Fruit fly (Drosophila melanogaster) whole organism, embryonic: ENCODE data around the gene VhaSFD.

Source experiments
- B-H1 ChIP-seq: fragments of 200-800 bp; sonication (Bioruptor generic); IDR thresholded peaks from 3 replicates; pipeline ENCODE4 v1.3.6; 2022; ENCODE audit warnings: missing biosample characterization, missing genetic modification characterization
- Blimp-1 ChIP-seq: fragments of 200-800 bp; sonication (Bioruptor generic); optimal IDR thresholded peaks from 3 replicates; lab custom pipeline; 2018; ENCODE audit warnings: missing biosample characterization, missing genetic modification characterization, mild to moderate bottlenecking, moderate library complexity, missing genetic modification reagents
- CG11696 ChIP-seq: fragments of 200-800 bp; sonication (Bioruptor generic); IDR thresholded peaks from 2 replicates; pipeline ENCODE4 v1.3.6; 2022; ENCODE audit warnings: missing biosample characterization, missing genetic modification characterization
- CG11723 ChIP-seq: fragments of 200-800 bp; sonication (Bioruptor generic); optimal IDR thresholded peaks from 2 replicates; lab custom pipeline; 2017; ENCODE audit warnings: missing biosample characterization, mild to moderate bottlenecking, missing genetic modification characterization
- CG12236 ChIP-seq: fragments of 200-800 bp; sonication (Bioruptor generic); optimal IDR thresholded peaks from 2 replicates; lab custom pipeline; 2016; ENCODE audit warnings: missing biosample characterization, missing genetic modification characterization
- CG13296 ChIP-seq: fragments of 200-800 bp; sonication (Bioruptor generic); optimal IDR thresholded peaks from 3 replicates; lab custom pipeline; 2018; ENCODE audit warnings: missing biosample characterization, mild to moderate bottlenecking, missing genetic modification characterization
- CG13894 ChIP-seq: fragments of 200-800 bp; sonication (Bioruptor generic); optimal IDR thresholded peaks from 3 replicates; lab custom pipeline; 2018; ENCODE audit warnings: missing biosample characterization, mild to moderate bottlenecking, missing genetic modification characterization, moderate library complexity
- CG14441 ChIP-seq: fragments of 200-800 bp; sonication (Bioruptor generic); IDR thresholded peaks from 2 replicates; pipeline ENCODE4 v1.3.6; 2022; ENCODE audit warnings: missing biosample characterization, missing genetic modification characterization
- CG17359 ChIP-seq: fragments of 200-800 bp; sonication (Bioruptor generic); optimal IDR thresholded peaks from 3 replicates; lab custom pipeline; 2018; ENCODE audit warnings: missing biosample characterization, mild to moderate bottlenecking, missing genetic modification characterization, moderate library complexity
- CG18599 ChIP-seq: fragments of 200-800 bp; sonication (Bioruptor generic); optimal IDR thresholded peaks from 3 replicates; lab custom pipeline; 2017; ENCODE audit warnings: missing biosample characterization, missing genetic modification characterization, mild to moderate bottlenecking, moderate library complexity, missing genetic modification reagents
- CG2678 ChIP-seq: fragments of 200-800 bp; sonication (Bioruptor generic); optimal IDR thresholded peaks from 3 replicates; lab custom pipeline; 2019; ENCODE audit warnings: missing biosample characterization, mild to moderate bottlenecking, missing genetic modification characterization, moderate library complexity
- CG2712 ChIP-seq: fragments of 200-800 bp; optimal IDR thresholded peaks from 3 replicates; lab custom pipeline; 2019; ENCODE audit warnings: missing biosample characterization, mild to moderate bottlenecking, missing genetic modification characterization, moderate library complexity
- CG6175 ChIP-seq: fragments of 200-800 bp; sonication (Bioruptor generic); IDR thresholded peaks from 3 replicates; pipeline ENCODE4 v1.3.6; 2022; ENCODE audit warnings: missing biosample characterization, missing genetic modification characterization
- CG6689 ChIP-seq: fragments of 200-800 bp; sonication (Bioruptor generic); IDR thresholded peaks from 2 replicates; pipeline ENCODE4 v1.3.6; 2022; ENCODE audit warnings: missing biosample characterization, missing genetic modification characterization
- CG9215 ChIP-seq: fragments of 200-800 bp; sonication (Bioruptor generic); IDR thresholded peaks from 2 replicates; pipeline ENCODE4 v1.3.6; 2022; ENCODE audit warnings: missing biosample characterization, missing genetic modification characterization
- Doc2 ChIP-seq: fragments of 200-800 bp; sonication (Bioruptor generic); IDR thresholded peaks from 2 replicates; pipeline ENCODE4 v1.3.6; 2022; ENCODE audit warnings: missing biosample characterization, missing genetic modification characterization
- Dp ChIP-seq: fragments of 200-800 bp; sonication (Bioruptor generic); optimal IDR thresholded peaks from 2 replicates; lab custom pipeline; 2018; ENCODE audit warnings: missing biosample characterization, mild to moderate bottlenecking, missing genetic modification characterization, moderate library complexity
- Dref ChIP-seq: fragments of 200-800 bp; sonication (Bioruptor generic); IDR thresholded peaks from 2 replicates; pipeline ENCODE4 v1.3.6; 2022; ENCODE audit warnings: missing biosample characterization, missing genetic modification characterization
- Drgx ChIP-seq: fragments of 200-800 bp; sonication (Bioruptor generic); IDR thresholded peaks from 2 replicates; pipeline ENCODE4 v1.3.6; 2022; ENCODE audit warnings: missing biosample characterization, missing genetic modification characterization
- Fer3 ChIP-seq: fragments of 200-800 bp; sonication (Bioruptor generic); optimal IDR thresholded peaks from 2 replicates; lab custom pipeline; 2018; ENCODE audit warnings: missing biosample characterization, mild to moderate bottlenecking, missing genetic modification characterization, moderate library complexity
- HmgD ChIP-seq: fragments of 200-800 bp; sonication (Bioruptor generic); optimal IDR thresholded peaks from 3 replicates; lab custom pipeline; 2016; ENCODE audit warnings: missing biosample characterization, missing genetic modification characterization
- MTF-1 ChIP-seq: fragments of 200-800 bp; sonication (Bioruptor generic); optimal IDR thresholded peaks from 2 replicates; lab custom pipeline; 2018; ENCODE audit warnings: missing biosample characterization, mild to moderate bottlenecking, missing genetic modification characterization, borderline replicate concordance
- Med ChIP-seq: fragments of 200-800 bp; sonication (Bioruptor generic); peaks from one replicate; lab custom pipeline; 2016; ENCODE audit warnings: missing biosample characterization, missing genetic modification characterization, mild to moderate bottlenecking, inconsistent platforms, moderate library complexity
- Nf-YC ChIP-seq: fragments of 200-800 bp; optimal IDR thresholded peaks from 3 replicates; lab custom pipeline; 2019; ENCODE audit warnings: missing biosample characterization, mild to moderate bottlenecking, missing genetic modification characterization, moderate library complexity
- Xrp1 ChIP-seq: fragments of 200-800 bp; sonication (Bioruptor generic); IDR thresholded peaks from 2 replicates; pipeline ENCODE4 v1.3.6; 2022; ENCODE audit warnings: missing biosample characterization, missing genetic modification characterization
- abd-A ChIP-seq: fragments of 200-800 bp; sonication (Bioruptor generic); optimal IDR thresholded peaks from 3 replicates; lab custom pipeline; 2019; ENCODE audit warnings: missing biosample characterization, mild to moderate bottlenecking, missing genetic modification characterization, moderate library complexity
- az2 ChIP-seq: fragments of 200-800 bp; sonication (Bioruptor generic); optimal IDR thresholded peaks from 3 replicates; lab custom pipeline; 2016; ENCODE audit warnings: missing biosample characterization, missing genetic modification characterization
- chinmo ChIP-seq: fragments of 200-800 bp; sonication (Bioruptor generic); IDR thresholded peaks from 4 replicates; pipeline ENCODE4 v1.3.6; 2022; ENCODE audit warnings: missing biosample characterization, missing genetic modification characterization; ENCODE audit not compliant: partially characterized antibody
- crol ChIP-seq: fragments of 200-800 bp; sonication (Bioruptor generic); IDR thresholded peaks from 2 replicates; pipeline ENCODE4 v1.3.6; 2022; ENCODE audit warnings: missing biosample characterization, missing genetic modification characterization
- cwo ChIP-seq: fragments of 200-800 bp; sonication (Bioruptor generic); optimal IDR thresholded peaks from 3 replicates; lab custom pipeline; 2017; ENCODE audit warnings: missing biosample characterization, missing genetic modification characterization, mild to moderate bottlenecking, moderate library complexity, missing genetic modification reagents
- dati ChIP-seq: fragments of 200-800 bp; sonication (Bioruptor generic); IDR thresholded peaks from 2 replicates; pipeline ENCODE4 v1.3.6; 2022; ENCODE audit warnings: missing biosample characterization, missing genetic modification characterization
- eve ChIP-seq, 2 experiments: fragments of >200 bp; optimal IDR thresholded peaks; 2 replicates each; lab custom pipeline; 2017; ENCODE audit warnings: missing biosample characterization in 2 of 2, missing genetic modification characterization in 2 of 2
- fd96Cb ChIP-seq: fragments of 200-800 bp; sonication (Bioruptor generic); optimal IDR thresholded peaks from 2 replicates; lab custom pipeline; 2018; ENCODE audit warnings: missing biosample characterization, mild to moderate bottlenecking, missing genetic modification characterization, moderate library complexity
- gem ChIP-seq: fragments of 200-800 bp; sonication (Bioruptor generic); optimal IDR thresholded peaks from 2 replicates; lab custom pipeline; 2019; ENCODE audit warnings: missing biosample characterization, mild to moderate bottlenecking, missing genetic modification characterization, moderate library complexity
- grau ChIP-seq: fragments of 200-800 bp; optimal IDR thresholded peaks from 3 replicates; lab custom pipeline; 2019; ENCODE audit warnings: missing biosample characterization, mild to moderate bottlenecking, missing genetic modification characterization, moderate library complexity
- kay ChIP-seq: fragments of 200-800 bp; sonication (Bioruptor generic); optimal IDR thresholded peaks from 2 replicates; lab custom pipeline; 2016; ENCODE audit warnings: missing biosample characterization, missing genetic modification characterization
- kni ChIP-seq: fragments of 200-800 bp; sonication (Bioruptor generic); optimal IDR thresholded peaks from 3 replicates; lab custom pipeline; 2017; ENCODE audit warnings: mild to moderate bottlenecking, missing biosample characterization, missing genetic modification reagents, missing genetic modification characterization
- lab ChIP-seq: fragments of 200-800 bp; sonication (Bioruptor generic); optimal IDR thresholded peaks from 3 replicates; lab custom pipeline; 2017; ENCODE audit warnings: missing biosample characterization, missing genetic modification characterization, mild to moderate bottlenecking, moderate library complexity, missing genetic modification reagents
- nerfin-1 ChIP-seq: fragments of 200-800 bp; sonication (Bioruptor generic); optimal IDR thresholded peaks from 3 replicates; lab custom pipeline; 2019; ENCODE audit warnings: missing biosample characterization, mild to moderate bottlenecking, missing genetic modification characterization, moderate library complexity
- pan ChIP-seq, 4 experiments: fragments of >200 bp in 3 of 4; fragments of 200-800 bp in 1 of 4; sonication (Bioruptor generic) in 1 of 4; optimal IDR thresholded peaks in 3 of 4; IDR thresholded peaks in 1 of 4; 2 replicates each; pipeline versions ENCODE4 v1.3.6 to Lab custom; 2017 to 2022; ENCODE audit warnings: missing biosample characterization in 2 of 4, missing genetic modification characterization in 2 of 4, mixed read lengths in 1 of 4
- phol ChIP-seq: fragments of 200-800 bp; sonication (Bioruptor generic); optimal IDR thresholded peaks from 3 replicates; lab custom pipeline; 2018; ENCODE audit warnings: missing biosample characterization, mild to moderate bottlenecking, missing genetic modification characterization, moderate library complexity
- pita ChIP-seq: fragments of 200-800 bp; sonication (Bioruptor generic); optimal IDR thresholded peaks from 2 replicates; lab custom pipeline; 2017; ENCODE audit warnings: missing biosample characterization, mild to moderate bottlenecking, missing genetic modification characterization
- sens ChIP-seq: fragments of 200-800 bp; sonication (Bioruptor generic); peaks from one replicate; lab custom pipeline; 2016; ENCODE audit warnings: missing biosample characterization, missing genetic modification characterization
- tap ChIP-seq: fragments of 200-800 bp; optimal IDR thresholded peaks from 3 replicates; lab custom pipeline; 2019; ENCODE audit warnings: missing biosample characterization, mild to moderate bottlenecking, missing genetic modification characterization, moderate library complexity
- twi ChIP-seq: fragments of 200-800 bp; optimal IDR thresholded peaks from 2 replicates; lab custom pipeline; 2019; ENCODE audit warnings: missing biosample characterization, mild to moderate bottlenecking, missing genetic modification characterization, moderate library complexity
- tx ChIP-seq: fragments of 200-800 bp; sonication (Bioruptor generic); optimal IDR thresholded peaks from 2 replicates; lab custom pipeline; 2016; ENCODE audit warnings: missing biosample characterization, missing genetic modification characterization

Gene VhaSFD

dm6 chr2L:16718446-16719173, 9.0 kb downstream of the VhaSFD start (continued):
- peak; percentile 24 for TF ChIP-seq twi (tag; lab: Kevin White, UChicago)
- TF ChIP-seq nerfin-1 (tag; lab: Kevin White, UChicago): peak; percentile 37

dm6 chr2L:16716771-16717170, 10.9 kb downstream of the VhaSFD start:
- TF ChIP-seq eve (GFP tag; optimal IDR thresholded peaks at IDR 0.05; lab: Kevin White, UChicago) (no peak), CG6175 (GFP tag; lab: Robert Waterston, UW) (no peak), crol (GFP tag; lab: Robert Waterston, UW) (peak; percentile 81), tap (tag; lab: Kevin White, UChicago) (peak; percentile 54), tx (GFP tag; lab: Kevin White, UChicago) (no peak), pita (GFP tag; lab: Kevin White, UChicago) (no peak), Med (GFP tag; lab: Kevin White, UChicago) (peak; percentile 3), Blimp-1 (peak; percentile 56), Xrp1 (GFP tag; lab: Robert Waterston, UW) (peak; percentile 39; the same call in 1 of the 2 replicates), CG11723 (GFP tag; lab: Kevin White, UChicago) (no peak), MTF-1 (no peak), grau (tag; lab: Kevin White, UChicago) (peak; percentile 10), CG13296 (GFP tag; lab: Kevin White, UChicago) (peak; percentile 30), fd96Cb (tag; lab: Kevin White, UChicago) (peak; percentile 16), CG13894 (tag; lab: Kevin White, UChicago) (peak; percentile 76), Dp (GFP tag; lab: Kevin White, UChicago) (no peak), gem (tag; lab: Kevin White, UChicago) (peak; percentile 37), HmgD (GFP tag; lab: Kevin White, UChicago) (no peak), CG6689 (GFP tag; lab: Robert Waterston, UW) (peak; percentile 49; the same call in 1 of the 2 replicates), chinmo (GFP tag; lab: Robert Waterston, UW) (no peak), CG17359 (tag; lab: Kevin White, UChicago) (peak; percentile 70), Drgx (GFP tag; lab: Robert Waterston, UW) (0 out of 2 replicates have a peak, but pooled peaks have one; percentile 8), Doc2 (no peak), Nf-YC (tag; lab: Kevin White, UChicago) (peak; percentile 19), CG9215 (GFP tag; lab: Robert Waterston, UW) (no peak), phol (tag; lab: Kevin White, UChicago) (peak; percentile 51), B-H1 (GFP tag; lab: Robert Waterston, UW) (no peak; the same call in 2 of the 3 replicates), dati (GFP tag; lab: Robert Waterston, UW) (no peak), az2 (GFP tag; lab: Kevin White, UChicago) (no peak), pan (optimal IDR thresholded peaks at IDR 0.05; lab: Kevin White, UChicago) (no peak), pan (GFP tag; optimal IDR thresholded peaks at IDR 0.05 in 1 of 2, IDR thresholded peaks at IDR 0.05 in 1 of 2) (peak in 1 of 2 experiments; percentile 63), CG11696 (0 out of 2 replicates have a peak, but pooled peaks have one; percentile 10), CG18599 (GFP tag; lab: Kevin White, UChicago) (peak; percentile 72), kay (no peak), cwo (GFP tag; lab: Kevin White, UChicago) (peak; percentile 43), Fer3 (tag; lab: Kevin White, UChicago) (peak; percentile 44), sens (peak; percentile 74), CG14441 (no peak; the same call in 1 of the 2 replicates), CG2712 (tag; lab: Kevin White, UChicago) (peak; percentile 32), Dref (GFP tag; lab: Robert Waterston, UW) (no peak), CG2678 (tag; lab: Kevin White, UChicago) (peak; percentile 70), kni (no peak), abd-A (tag; lab: Kevin White, UChicago) (peak; percentile 67), lab (peak; percentile 69), CG12236 (GFP tag; lab: Kevin White, UChicago) (no peak)
